Fruit fly (Drosophila melanogaster) whole organism, embryonic: Measurements from ENCODE around the gene nol.
A peak's percentile ranks its signal among the peaks of the same experiment; 100 is the strongest.

Source experiments
- Atf-2 ChIP-seq: fragments of 200-800 bp; sonication (Bioruptor generic); optimal IDR thresholded peaks from 2 replicates; lab custom pipeline; 2016; ENCODE audit warnings: missing biosample characterization, missing genetic modification characterization
- CG10462 ChIP-seq: fragments of 200-800 bp; sonication (Bioruptor generic); optimal IDR thresholded peaks from 2 replicates; lab custom pipeline; 2016; ENCODE audit warnings: missing biosample characterization, missing genetic modification characterization
- CG11085 ChIP-seq: fragments of 200-800 bp; sonication (Bioruptor generic); IDR thresholded peaks from 2 replicates; pipeline ENCODE4 v1.3.6; 2022; ENCODE audit warnings: missing biosample characterization, missing genetic modification characterization
- CG12155 ChIP-seq: fragments of 200-800 bp; sonication (Bioruptor generic); optimal IDR thresholded peaks from 3 replicates; lab custom pipeline; 2016; ENCODE audit warnings: missing biosample characterization, missing genetic modification characterization
- CG12391 ChIP-seq: fragments of 200-800 bp; sonication (Bioruptor generic); optimal IDR thresholded peaks from 3 replicates; lab custom pipeline; 2018; ENCODE audit warnings: missing biosample characterization, mild to moderate bottlenecking, missing genetic modification characterization, moderate library complexity
- CG15011 ChIP-seq: fragments of 200-800 bp; sonication (Bioruptor generic); optimal IDR thresholded peaks from 3 replicates; lab custom pipeline; 2018; ENCODE audit warnings: missing biosample characterization, mild to moderate bottlenecking, missing genetic modification characterization
- CG15269 ChIP-seq: fragments of 200-800 bp; sonication (Bioruptor generic); optimal IDR thresholded peaks from 2 replicates; lab custom pipeline; 2018; ENCODE audit warnings: missing biosample characterization, mild to moderate bottlenecking, missing genetic modification characterization, moderate library complexity
- CG17328 ChIP-seq: fragments of 200-800 bp; sonication (Bioruptor generic); IDR thresholded peaks from 2 replicates; pipeline ENCODE4 v1.3.6; 2022; ENCODE audit warnings: missing biosample characterization, missing genetic modification characterization
- CG17612 ChIP-seq: fragments of 200-800 bp; sonication (Bioruptor generic); IDR thresholded peaks from 2 replicates; pipeline ENCODE4 v1.3.6; 2022; ENCODE audit warnings: missing biosample characterization, missing genetic modification characterization
- CG18262 ChIP-seq: fragments of 200-800 bp; optimal IDR thresholded peaks from 3 replicates; lab custom pipeline; 2019; ENCODE audit warnings: missing biosample characterization, mild to moderate bottlenecking, missing genetic modification characterization, moderate library complexity
- CG2202 ChIP-seq: fragments of 200-800 bp; sonication (Bioruptor generic); optimal IDR thresholded peaks from 2 replicates; lab custom pipeline; 2018; ENCODE audit warnings: missing biosample characterization, mild to moderate bottlenecking, missing genetic modification characterization
- CG2678 ChIP-seq: fragments of 200-800 bp; sonication (Bioruptor generic); optimal IDR thresholded peaks from 3 replicates; lab custom pipeline; 2019; ENCODE audit warnings: missing biosample characterization, mild to moderate bottlenecking, missing genetic modification characterization, moderate library complexity
- CG32767 ChIP-seq: fragments of 200-800 bp; sonication (Bioruptor generic); IDR thresholded peaks from 2 replicates; pipeline ENCODE4 v1.3.6; 2022; ENCODE audit warnings: missing biosample characterization, missing genetic modification characterization
- CG3726 ChIP-seq: fragments of 200-800 bp; sonication (Bioruptor generic); IDR thresholded peaks from 3 replicates; pipeline ENCODE4, ENCODE4 v1.3.6; 2022; ENCODE audit warnings: missing biosample characterization, missing genetic modification characterization
- CG4854 ChIP-seq: fragments of 200-800 bp; sonication (Bioruptor generic); optimal IDR thresholded peaks from 2 replicates; lab custom pipeline; 2016; ENCODE audit warnings: missing biosample characterization, missing genetic modification characterization, inconsistent platforms
- CG6854 ChIP-seq: fragments of 200-800 bp; sonication (Bioruptor generic); optimal IDR thresholded peaks from 3 replicates; lab custom pipeline; 2017; ENCODE audit warnings: missing biosample characterization, mild to moderate bottlenecking, missing genetic modification characterization
- CG7745 ChIP-seq: fragments of 200-800 bp; sonication (Bioruptor generic); optimal IDR thresholded peaks from 2 replicates; lab custom pipeline; 2018; ENCODE audit warnings: missing biosample characterization, mild to moderate bottlenecking, missing genetic modification characterization, moderate library complexity
- CG8089 ChIP-seq: fragments of 200-800 bp; sonication (Bioruptor generic); optimal IDR thresholded peaks from 3 replicates; lab custom pipeline; 2016; ENCODE audit warnings: missing biosample characterization, missing genetic modification characterization
- CG8281 ChIP-seq: fragments of 200-800 bp; sonication (Bioruptor generic); optimal IDR thresholded peaks from 2 replicates; lab custom pipeline; 2018; ENCODE audit warnings: missing biosample characterization, mild to moderate bottlenecking, missing genetic modification characterization, moderate library complexity
- CG8478 ChIP-seq: fragments of >200 bp; optimal IDR thresholded peaks from 2 replicates; lab custom pipeline; 2018
- CG9876 ChIP-seq: fragments of 200-800 bp; sonication (Bioruptor generic); optimal IDR thresholded peaks from 2 replicates; lab custom pipeline; 2016; ENCODE audit warnings: missing biosample characterization, missing genetic modification characterization
- Dad ChIP-seq: fragments of 200-800 bp; sonication (Bioruptor generic); optimal IDR thresholded peaks from 3 replicates; lab custom pipeline; 2016; ENCODE audit warnings: missing biosample characterization, missing genetic modification characterization
- Dbx ChIP-seq: fragments of 200-800 bp; sonication (Bioruptor generic); IDR thresholded peaks from 3 replicates; pipeline ENCODE4 v1.3.6; 2022; ENCODE audit warnings: missing biosample characterization, missing genetic modification characterization
- Dfd ChIP-seq, 2 experiments: fragments of >200 bp; optimal IDR thresholded peaks; 2 replicates each; lab custom pipeline; 2017; ENCODE audit warnings: missing biosample characterization in 2 of 2, missing genetic modification characterization in 2 of 2
- Dll ChIP-seq: fragments of 200-800 bp; sonication (Bioruptor generic); IDR thresholded peaks from 4 replicates; pipeline ENCODE4 v1.3.6; 2022; ENCODE audit warnings: missing biosample characterization, missing genetic modification characterization; ENCODE audit not compliant: partially characterized antibody
- Doc2 ChIP-seq: fragments of 200-800 bp; sonication (Bioruptor generic); IDR thresholded peaks from 2 replicates; pipeline ENCODE4 v1.3.6; 2022; ENCODE audit warnings: missing biosample characterization, missing genetic modification characterization
- Drgx ChIP-seq: fragments of 200-800 bp; sonication (Bioruptor generic); IDR thresholded peaks from 2 replicates; pipeline ENCODE4 v1.3.6; 2022; ENCODE audit warnings: missing biosample characterization, missing genetic modification characterization
- HLH54F ChIP-seq: fragments of 200-800 bp; sonication (Bioruptor generic); optimal IDR thresholded peaks from 3 replicates; lab custom pipeline; 2016; ENCODE audit warnings: missing biosample characterization, missing genetic modification characterization
- Hand ChIP-seq: fragments of 200-800 bp; sonication (Bioruptor generic); optimal IDR thresholded peaks from 2 replicates; lab custom pipeline; 2017; ENCODE audit warnings: mild to moderate bottlenecking, missing biosample characterization, missing genetic modification reagents, missing genetic modification characterization
- Hr51 ChIP-seq, 2 experiments: fragments of 200-800 bp; sonication (Bioruptor generic); optimal IDR thresholded peaks; 2 replicates in 1 of 2; 3 replicates in 1 of 2; lab custom pipeline; 2016 to 2018; ENCODE audit warnings: missing biosample characterization in 2 of 2, missing genetic modification characterization in 2 of 2, mild to moderate bottlenecking in 1 of 2, moderate library complexity in 1 of 2
- Lim3 ChIP-seq: fragments of 200-800 bp; sonication (Bioruptor generic); IDR thresholded peaks from 2 replicates; pipeline ENCODE4 v1.3.6; 2022; ENCODE audit warnings: missing biosample characterization, missing genetic modification characterization
- NK7.1 ChIP-seq: fragments of 200-800 bp; sonication (Bioruptor generic); optimal IDR thresholded peaks from 3 replicates; lab custom pipeline; 2016; ENCODE audit warnings: missing biosample characterization, missing genetic modification characterization
- Poxn ChIP-seq: fragments of 200-800 bp; sonication (Bioruptor generic); IDR thresholded peaks from 2 replicates; pipeline ENCODE4 v1.3.6; 2022; ENCODE audit warnings: missing biosample characterization, missing genetic modification characterization
- Six4 ChIP-seq: fragments of 200-800 bp; sonication (Bioruptor generic); optimal IDR thresholded peaks from 2 replicates; lab custom pipeline; 2016; ENCODE audit warnings: missing biosample characterization, missing genetic modification characterization
- Spps ChIP-seq: fragments of 200-800 bp; sonication (Bioruptor generic); optimal IDR thresholded peaks from 2 replicates; lab custom pipeline; 2018; ENCODE audit warnings: missing biosample characterization, mild to moderate bottlenecking, missing genetic modification characterization
- Taf1 ChIP-seq: fragments of 200-800 bp; sonication (Bioruptor generic); IDR thresholded peaks from 2 replicates; pipeline ENCODE4 v1.3.6; 2022; ENCODE audit warnings: missing biosample characterization, missing genetic modification characterization
- br ChIP-seq: fragments of >200 bp; optimal IDR thresholded peaks from 2 replicates; lab custom pipeline; 2017
- btn ChIP-seq: fragments of 200-800 bp; sonication (Bioruptor generic); optimal IDR thresholded peaks from 2 replicates; lab custom pipeline; 2016; ENCODE audit warnings: missing biosample characterization, missing genetic modification characterization
- cad ChIP-seq: fragments of >200 bp; optimal IDR thresholded peaks from 2 replicates; lab custom pipeline; 2017; ENCODE audit warnings: missing biosample characterization, missing genetic modification characterization
- chif ChIP-seq, 2 experiments: fragments of 200-800 bp; sonication (Bioruptor generic); optimal IDR thresholded peaks; 3 replicates each; lab custom pipeline; 2016; ENCODE audit warnings: missing biosample characterization in 2 of 2, missing genetic modification characterization in 2 of 2
- fd102C ChIP-seq: fragments of 200-800 bp; sonication (Bioruptor generic); optimal IDR thresholded peaks from 2 replicates; lab custom pipeline; 2018; ENCODE audit warnings: missing biosample characterization, mild to moderate bottlenecking, missing genetic modification characterization, moderate library complexity
- gfzf ChIP-seq: fragments of 200-800 bp; sonication (Bioruptor generic); optimal IDR thresholded peaks from 2 replicates; lab custom pipeline; 2016; ENCODE audit warnings: missing biosample characterization, mild to moderate bottlenecking, missing genetic modification characterization, moderate library complexity
- hth ChIP-seq: fragments of >200 bp; optimal IDR thresholded peaks from 2 replicates; lab custom pipeline; 2017; ENCODE audit warnings: inconsistent platforms
- lbe ChIP-seq: fragments of 200-800 bp; sonication (Bioruptor generic); optimal IDR thresholded peaks from 2 replicates; lab custom pipeline; 2016; ENCODE audit warnings: missing biosample characterization, mild to moderate bottlenecking, missing genetic modification characterization
- nmo ChIP-seq: fragments of 200-800 bp; sonication (Bioruptor generic); optimal IDR thresholded peaks from 2 replicates; lab custom pipeline; 2018; ENCODE audit warnings: missing biosample characterization, mild to moderate bottlenecking, missing genetic modification characterization, moderate library complexity
- odd ChIP-seq: fragments of 200-800 bp; sonication (Bioruptor generic); optimal IDR thresholded peaks from 2 replicates; lab custom pipeline; 2017; ENCODE audit warnings: missing biosample characterization, mild to moderate bottlenecking, missing genetic modification characterization
- pnt ChIP-seq: fragments of 200-800 bp; sonication (Bioruptor generic); optimal IDR thresholded peaks from 3 replicates; lab custom pipeline; 2016; ENCODE audit warnings: missing biosample characterization, missing genetic modification characterization
- pros ChIP-seq: fragments of 200-800 bp; sonication (Bioruptor generic); optimal IDR thresholded peaks from 3 replicates; lab custom pipeline; 2019; ENCODE audit warnings: missing biosample characterization, mild to moderate bottlenecking, missing genetic modification characterization, moderate library complexity
- sens-2 ChIP-seq: fragments of 200-800 bp; sonication (Bioruptor generic); IDR thresholded peaks from 2 replicates; pipeline ENCODE4 v1.3.6; 2022; ENCODE audit warnings: missing biosample characterization, missing genetic modification characterization
- sim ChIP-seq: fragments of 200-800 bp; sonication (Bioruptor generic); IDR thresholded peaks from 2 replicates; pipeline ENCODE4 v1.3.6; 2022; ENCODE audit warnings: missing biosample characterization, missing genetic modification characterization
- tio ChIP-seq: fragments of 200-800 bp; sonication (Bioruptor generic); optimal IDR thresholded peaks from 2 replicates; lab custom pipeline; 2017; ENCODE audit warnings: missing biosample characterization, missing genetic modification characterization, inconsistent platforms

nol gene

dm6 chr3L:11097982-11098663 is 32.5 kb upstream of the nol start, which contains the start of the genes Irbp18 and APP-BP1 (continued):
- TF ChIP-seq Hand (GFP tag; lab: Kevin White, UChicago) (peak; percentile 84), CG18262 (peak; percentile 93), nmo (GFP tag; lab: Kevin White, UChicago) (peak; percentile 96), CG2202 (peak; percentile 83), tio (GFP tag; lab: Kevin White, UChicago) (peak; percentile 98), CG8478 (no peak), CG12155 (GFP tag; lab: Kevin White, UChicago) (peak; percentile 92), CG12391 (tag; lab: Kevin White, UChicago) (peak; percentile 96), CG17328 (GFP tag; lab: Robert Waterston, UW) (peak; percentile 81), cad (GFP tag; lab: Kevin White, UChicago) (no peak), fd102C (GFP tag; lab: Kevin White, UChicago) (peak; percentile 76), btn (GFP tag; lab: Kevin White, UChicago) (peak; percentile 91), gfzf (GFP tag; lab: Kevin White, UChicago) (peak; percentile 23), pnt (GFP tag; lab: Kevin White, UChicago) (peak; percentile 89), CG8089 (peak; percentile 92), Dll (no peak), Dbx (GFP tag; lab: Robert Waterston, UW) (peak; percentile 90), Atf-2 (peak; percentile 92), Six4 (GFP tag; lab: Kevin White, UChicago) (peak; percentile 94), sens-2 (GFP tag; lab: Robert Waterston, UW) (peak; percentile 72), Doc2 (GFP tag; lab: Robert Waterston, UW) (peak; percentile 36; the same call in 1 of the 2 replicates), br (lab: Kevin White, UChicago) (no peak), Lim3 (GFP tag; lab: Robert Waterston, UW) (peak; percentile 47; the same call in 1 of the 2 replicates), CG3726 (GFP tag; lab: Robert Waterston, UW) (peak; percentile 91; the same call in 2 of the 3 replicates), CG15269 (tag; lab: Kevin White, UChicago) (peak; percentile 93), odd (GFP tag; lab: Kevin White, UChicago) (peak; percentile 85), Dfd (GFP tag; optimal IDR thresholded peaks at IDR 0.05; lab: Kevin White, UChicago) (no peak), CG10462 (GFP tag; lab: Kevin White, UChicago) (peak; percentile 87), Taf1 (peak; percentile 67), CG9876 (GFP tag; lab: Kevin White, UChicago) (peak; percentile 84), CG32767 (GFP tag; lab: Robert Waterston, UW) (peak; percentile 85), CG2678 (tag; lab: Kevin White, UChicago) (peak; percentile 95), CG17612 (GFP tag; lab: Robert Waterston, UW) (peak; percentile 72), Drgx (GFP tag; lab: Robert Waterston, UW) (peak; percentile 91), Spps (tag; lab: Kevin White, UChicago) (peak; percentile 87), sim (GFP tag; lab: Robert Waterston, UW) (peak; percentile 68; the same call in 1 of the 2 replicates), Hr51 (GFP tag; optimal IDR thresholded peaks at IDR 0.05; lab: Kevin White, UChicago) (peak; percentile 95 to 96), CG6854 (GFP tag; lab: Kevin White, UChicago) (peak; percentile 87), hth (no peak), CG15011 (GFP tag; lab: Kevin White, UChicago) (peak; percentile 91), lbe (GFP tag; lab: Kevin White, UChicago) (peak; percentile 92), chif (GFP tag; optimal IDR thresholded peaks at IDR 0.05; lab: Kevin White, UChicago) (peak; percentile 84 to 95), NK7.1 (GFP tag; lab: Kevin White, UChicago) (peak; percentile 87), HLH54F (GFP tag; lab: Kevin White, UChicago) (peak; percentile 96), CG7745 (tag; lab: Kevin White, UChicago) (no peak), pros (no peak), CG11085 (GFP tag; lab: Robert Waterston, UW) (peak; percentile 68; the same call in 1 of the 2 replicates), Poxn (peak; percentile 50), CG4854 (GFP tag; lab: Kevin White, UChicago) (peak; percentile 95), CG8281 (tag; lab: Kevin White, UChicago) (peak; percentile 79), Dad (GFP tag; lab: Kevin White, UChicago) (peak; percentile 94)
